Worm (Caenorhabditis elegans) whole organism, L3 larva: ENCODE results near the gene F11G11.14.

ENCODE experiments used
- R02D3.7 ChIP-seq: fragments of 150-350 bp; optimal IDR thresholded peaks from 2 replicates; lab custom pipeline; 2014; ENCODE audit warnings: missing biosample characterization, missing genetic modification characterization
- ZK546.5 ChIP-seq: sonication (generic microtip); optimal IDR thresholded peaks from 2 replicates; lab custom pipeline; 2017; ENCODE audit warnings: missing biosample characterization, missing genetic modification characterization
- aly-2 ChIP-seq: fragments of 150-350 bp; optimal IDR thresholded peaks from 2 replicates; lab custom pipeline; 2014; ENCODE audit warnings: missing biosample characterization, missing genetic modification characterization
- ama-1 ChIP-seq: fragments of 150-350 bp; optimal IDR thresholded peaks from 2 replicates; lab custom pipeline; 2018
- egl-27 ChIP-seq: sonication (generic microtip); optimal IDR thresholded peaks from 4 replicates; lab custom pipeline; 2017; ENCODE audit warnings: missing biosample characterization, missing genetic modification reagents, missing genetic modification characterization
- elt-2 ChIP-seq: sonication (generic microtip); optimal IDR thresholded peaks from 2 replicates; lab custom pipeline; 2016; ENCODE audit warnings: missing genetic modification reagents, mild to moderate bottlenecking, missing genetic modification characterization, missing compliant biosample characterization
- fkh-10 ChIP-seq: sonication (generic microtip); optimal IDR thresholded peaks from 2 replicates; lab custom pipeline; 2017; ENCODE audit warnings: missing biosample characterization, missing genetic modification reagents, missing genetic modification characterization
- nhr-67 ChIP-seq: fragments of 150-350 bp; optimal IDR thresholded peaks from 2 replicates; lab custom pipeline; 2014; ENCODE audit warnings: missing biosample characterization, missing genetic modification characterization
- sea-2 ChIP-seq: fragments of 150-350 bp; sonication (generic microtip); optimal IDR thresholded peaks from 4 replicates; lab custom pipeline; 2014; ENCODE audit warnings: missing biosample characterization, missing genetic modification reagents, missing genetic modification characterization
- snpc-4 ChIP-seq: fragments of 150-350 bp; optimal IDR thresholded peaks from 2 replicates; lab custom pipeline; 2014; ENCODE audit warnings: missing biosample characterization, missing genetic modification characterization
- unc-62 ChIP-seq: fragments of 150-350 bp; sonication (generic microtip); optimal IDR thresholded peaks from 4 replicates; lab custom pipeline; 2014; ENCODE audit warnings: missing biosample characterization, missing genetic modification reagents, missing genetic modification characterization
- zag-1 ChIP-seq: fragments of 150-350 bp; optimal IDR thresholded peaks from 2 replicates; lab custom pipeline; 2014; ENCODE audit warnings: missing biosample characterization, missing genetic modification characterization

DNA sequence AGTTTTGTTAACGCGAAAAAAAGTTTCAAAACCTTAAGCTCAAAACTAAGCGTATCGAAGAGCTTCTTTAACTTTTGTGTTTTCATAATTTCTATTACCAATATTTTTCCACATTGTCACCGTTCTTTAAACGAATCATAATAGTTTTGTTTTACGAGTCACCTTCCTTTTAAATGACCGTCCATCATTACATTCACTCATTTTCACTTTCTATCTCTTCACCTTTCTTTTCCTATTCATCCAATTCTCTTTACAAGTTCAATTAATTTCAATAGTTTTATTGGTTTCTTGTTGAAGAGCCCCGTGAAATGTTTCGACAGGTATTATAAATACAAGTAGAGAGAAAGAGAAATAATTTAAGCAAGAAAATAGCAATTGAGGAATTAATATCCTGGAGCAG, 8.4 kb downstream of the F11G11.14 start:
- TF ChIP-seq aly-2 (no peak), ZK546.5 (tag; lab: Kevin White, UChicago) (no peak), egl-27 (no peak), sea-2 (GFP tag; lab: Kevin White, UChicago) (no peak), fkh-10 (no peak), R02D3.7 (no peak), unc-62 (GFP tag; lab: Kevin White, UChicago) (no peak), zag-1 (tag; lab: Kevin White, UChicago) (no peak), snpc-4 (tag; lab: Kevin White, UChicago) (no peak), nhr-67 (tag; lab: Kevin White, UChicago) (no peak), ama-1 (lab: Kevin White, UChicago) (no peak), elt-2 (tag; lab: Kevin White, UChicago) (no peak)
